Worm (Caenorhabditis elegans) whole organism, early embryonic: ENCODE results near the gene sfxn-1.4.

ENCODE experiments used
- B0310.2 ChIP-seq: sonication (generic microtip); optimal IDR thresholded peaks from 2 replicates; lab custom pipeline; 2016; ENCODE audit warnings: mild to moderate bottlenecking, missing genetic modification characterization, missing compliant biosample characterization
- F13C5.2 ChIP-seq: sonication (generic microtip); optimal IDR thresholded peaks from 2 replicates; lab custom pipeline; 2017; ENCODE audit warnings: mild to moderate bottlenecking, missing genetic modification characterization, inconsistent platforms, missing compliant biosample characterization
- aly-1 ChIP-seq: sonication (generic microtip); optimal IDR thresholded peaks from 2 replicates; lab custom pipeline; 2016; ENCODE audit warnings: missing genetic modification characterization, missing compliant biosample characterization
- ama-1 ChIP-seq: fragments of 150-350 bp; optimal IDR thresholded peaks from 2 replicates; lab custom pipeline; 2014
- ceh-13 ChIP-seq: fragments of 200-800 bp; sonication (Bioruptor generic); optimal IDR thresholded peaks from 2 replicates; lab custom pipeline; 2018; ENCODE audit warnings: mild to moderate bottlenecking, missing genetic modification characterization, missing compliant biosample characterization
- ceh-36 ChIP-seq: sonication (generic microtip); optimal IDR thresholded peaks from 2 replicates; lab custom pipeline; 2016; ENCODE audit warnings: missing genetic modification characterization, inconsistent platforms, missing compliant biosample characterization
- ets-7 ChIP-seq: sonication (generic microtip); optimal IDR thresholded peaks from 2 replicates; lab custom pipeline; 2016; ENCODE audit warnings: missing genotype, missing genetic modification characterization, missing compliant biosample characterization
- flt-1 ChIP-seq: fragments of 200-800 bp; sonication (Bioruptor generic); IDR thresholded peaks from 2 replicates; pipeline ENCODE4 v1.3.6; 2022; ENCODE audit warnings: missing genetic modification characterization, missing compliant biosample characterization
- hmbx-1 ChIP-seq: sonication (generic microtip); optimal IDR thresholded peaks from 2 replicates; lab custom pipeline; 2016; ENCODE audit warnings: mild to moderate bottlenecking, missing genetic modification characterization, missing compliant biosample characterization
- hmg-4 ChIP-seq: fragments of 200-800 bp; sonication (Bioruptor generic); optimal IDR thresholded peaks from 2 replicates; lab custom pipeline; 2018; ENCODE audit warnings: mild to moderate bottlenecking, missing genetic modification characterization, missing compliant biosample characterization
- hnd-1 ChIP-seq: sonication (generic microtip); optimal IDR thresholded peaks from 2 replicates; lab custom pipeline; 2016; ENCODE audit warnings: missing genetic modification characterization, missing compliant biosample characterization
- pes-1 ChIP-seq: fragments of 200-800 bp; sonication (Bioruptor generic); IDR thresholded peaks from 2 replicates; pipeline ENCODE4 v1.3.6; 2022; ENCODE audit warnings: missing genetic modification reagents, missing genetic modification characterization, missing compliant biosample characterization
- scrt-1 ChIP-seq: fragments of 200-800 bp; sonication (Bioruptor generic); IDR thresholded peaks from 2 replicates; pipeline ENCODE4 v1.3.6; 2022; ENCODE audit warnings: missing genetic modification characterization, missing compliant biosample characterization
- sea-1 ChIP-seq: fragments of 200-800 bp; sonication (Bioruptor generic); conservative IDR thresholded peaks from 2 replicates; pipeline ENCODE4 v1.3.6; 2022; ENCODE audit warnings: missing genetic modification characterization, missing compliant biosample characterization
- tbx-11 ChIP-seq: fragments of 200-800 bp; sonication (Bioruptor generic); IDR thresholded peaks from 2 replicates; pipeline ENCODE4 v1.3.6; 2022; ENCODE audit warnings: missing genetic modification characterization, missing compliant biosample characterization
- tbx-37 ChIP-seq: fragments of 200-800 bp; sonication (Bioruptor generic); conservative IDR thresholded peaks from 2 replicates; pipeline ENCODE4 v1.3.6; 2022; ENCODE audit warnings: missing genetic modification reagents, missing genetic modification characterization, missing compliant biosample characterization
- tra-4 ChIP-seq: sonication (generic microtip); optimal IDR thresholded peaks from 2 replicates; lab custom pipeline; 2017; ENCODE audit warnings: missing genetic modification characterization, missing compliant biosample characterization

Gene sfxn-1.4

DNA sequence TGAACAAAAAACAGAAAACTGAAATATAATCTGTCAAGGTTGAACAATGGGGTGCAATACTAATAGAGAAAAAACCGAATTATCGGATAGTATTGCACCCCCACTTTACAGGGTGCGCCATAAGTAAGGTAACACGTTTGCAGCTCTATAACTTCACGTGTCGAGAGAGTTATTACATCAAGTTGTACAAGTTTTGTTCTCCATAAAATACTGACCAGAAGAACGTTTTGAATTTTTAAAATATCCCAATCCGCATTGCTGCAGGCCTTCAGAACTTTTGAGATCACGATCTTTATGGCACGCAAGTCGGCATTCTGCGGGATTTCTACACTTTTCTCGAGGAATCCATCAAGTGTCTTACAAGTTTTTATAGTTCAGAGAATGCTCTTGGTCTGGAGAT, 43.2 kb downstream of the sfxn-1.4 start:
- no peak for TF ChIP-seq tra-4 (tag; lab: Kevin White, UChicago)
- no peak for TF ChIP-seq hnd-1 (tag; lab: Kevin White, UChicago)
- TF ChIP-seq hmg-4 (GFP tag; lab: Kevin White, UChicago): no peak
- TF ChIP-seq pes-1 (GFP tag; lab: Robert Waterston, UW): no peak
- no peak for TF ChIP-seq tbx-11
- TF ChIP-seq flt-1 (GFP tag; lab: Robert Waterston, UW): no peak
- no peak for TF ChIP-seq tbx-37 (GFP tag; lab: Robert Waterston, UW)
- TF ChIP-seq ama-1 (lab: Kevin White, UChicago): no peak
- TF ChIP-seq B0310.2 (tag; lab: Kevin White, UChicago): no peak

DNA sequence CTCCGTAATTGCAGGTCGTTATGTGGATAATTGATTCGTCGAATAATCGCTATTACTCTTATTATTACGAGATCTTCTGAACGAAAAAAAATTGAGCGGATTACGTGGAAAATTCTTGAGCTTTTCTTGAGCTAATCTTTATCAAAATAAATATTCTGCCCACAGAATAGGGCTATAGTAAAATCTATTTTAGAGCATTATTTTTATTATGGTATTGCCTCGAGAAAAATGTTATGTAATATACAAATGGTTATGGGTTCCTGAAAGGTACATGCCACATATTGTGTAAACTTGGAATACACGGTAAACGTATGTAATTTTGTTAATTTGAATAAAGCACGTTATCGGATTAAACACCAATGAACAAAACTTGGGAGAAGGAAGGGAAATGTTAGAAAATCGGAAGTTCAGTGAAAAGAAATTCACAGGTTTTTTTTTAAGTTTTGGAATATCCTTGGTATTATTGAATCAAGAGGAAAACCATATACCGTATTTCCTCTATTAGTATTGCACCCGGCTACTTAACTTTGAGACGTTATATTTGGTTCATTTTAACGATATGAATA, 43.8 kb downstream of the sfxn-1.4 start:
- TF ChIP-seq hmbx-1 (tag; lab: Kevin White, UChicago): no peak
- no peak for TF ChIP-seq hmg-4 (GFP tag; lab: Kevin White, UChicago)
- TF ChIP-seq hnd-1 (tag; lab: Kevin White, UChicago): no peak
- peak; percentile 1 for TF ChIP-seq B0310.2 (tag; lab: Kevin White, UChicago)
- TF ChIP-seq tbx-37 (GFP tag; lab: Robert Waterston, UW): peak; percentile 27; the same call in 1 of the 2 replicates
- TF ChIP-seq ceh-36 (tag; lab: Kevin White, UChicago): peak; percentile 23

DNA sequence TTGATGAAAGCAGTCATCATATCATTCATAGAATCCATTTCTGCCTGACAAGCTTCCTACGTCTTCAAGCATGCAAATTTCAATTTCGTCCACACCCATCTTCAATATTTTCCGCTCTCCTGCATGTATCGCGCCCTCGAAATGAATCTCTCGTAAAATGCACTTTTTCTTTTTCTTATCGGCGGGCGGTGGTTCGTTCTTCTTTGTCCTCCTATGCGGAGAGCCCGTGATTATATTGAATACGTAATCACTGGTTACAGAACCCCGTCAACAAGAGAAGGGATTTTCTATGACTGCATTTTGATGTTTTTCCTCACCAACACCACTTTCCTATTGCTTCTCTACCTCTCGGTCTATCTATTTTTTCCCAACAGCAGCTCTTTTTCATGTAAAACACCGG, 44.4 kb downstream of the sfxn-1.4 start:
- TF ChIP-seq tra-4 (tag; lab: Kevin White, UChicago) (no peak), ceh-13 (GFP tag; lab: Kevin White, UChicago) (no peak), sea-1 (peak; percentile 39; the same call in 1 of the 2 replicates), flt-1 (GFP tag; lab: Robert Waterston, UW) (no peak), hmg-4 (GFP tag; lab: Kevin White, UChicago) (peak; percentile 56), ama-1 (lab: Kevin White, UChicago) (peak; percentile 51)

DNA sequence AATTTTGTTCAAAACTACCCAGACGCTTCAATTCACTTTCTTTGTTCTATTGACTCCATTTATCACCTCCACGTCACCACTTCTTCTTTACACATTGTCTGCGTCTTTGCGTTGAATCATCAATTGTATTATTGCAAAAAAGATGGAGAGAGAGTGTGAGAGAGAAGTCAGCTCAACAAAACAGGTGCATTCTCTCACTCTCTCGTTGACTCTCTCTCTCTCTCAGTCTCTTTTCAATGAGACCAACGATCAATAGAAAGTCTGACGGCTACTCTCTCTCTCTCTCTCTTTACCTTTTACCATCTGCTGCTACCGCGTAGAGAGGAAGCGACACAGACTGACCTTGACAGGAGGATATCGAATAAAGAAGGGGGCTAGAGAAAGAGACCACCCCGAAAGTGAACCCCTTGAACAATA, 45.3 kb downstream of the sfxn-1.4 start:
- TF ChIP-seq pes-1 (GFP tag; lab: Robert Waterston, UW): no peak
- no peak for TF ChIP-seq B0310.2 (tag; lab: Kevin White, UChicago)
- TF ChIP-seq hmg-4 (GFP tag; lab: Kevin White, UChicago): peak; percentile 74
- no peak for TF ChIP-seq tra-4 (tag; lab: Kevin White, UChicago)
- TF ChIP-seq ama-1 (lab: Kevin White, UChicago): peak; percentile 90
- TF ChIP-seq flt-1 (GFP tag; lab: Robert Waterston, UW): 0 out of 2 replicates have a peak, but pooled peaks have one; percentile 10
- no peak for TF ChIP-seq aly-1 (tag; lab: Kevin White, UChicago)
- no peak for TF ChIP-seq tbx-11
- TF ChIP-seq F13C5.2: peak; percentile 37
- peak; percentile 35 for TF ChIP-seq ceh-36 (tag; lab: Kevin White, UChicago)
- no peak for TF ChIP-seq hmbx-1 (tag; lab: Kevin White, UChicago)
- TF ChIP-seq hnd-1 (tag; lab: Kevin White, UChicago): no peak
- TF ChIP-seq ets-7 (tag; lab: Kevin White, UChicago): peak; percentile 7
- no peak for TF ChIP-seq sea-1
- TF ChIP-seq ceh-13 (GFP tag; lab: Kevin White, UChicago): no peak
- TF ChIP-seq scrt-1 (GFP tag; lab: Robert Waterston, UW): 0 out of 2 replicates have a peak, but pooled peaks have one; percentile 40
- TF ChIP-seq tbx-37 (GFP tag; lab: Robert Waterston, UW): no peak

DNA sequence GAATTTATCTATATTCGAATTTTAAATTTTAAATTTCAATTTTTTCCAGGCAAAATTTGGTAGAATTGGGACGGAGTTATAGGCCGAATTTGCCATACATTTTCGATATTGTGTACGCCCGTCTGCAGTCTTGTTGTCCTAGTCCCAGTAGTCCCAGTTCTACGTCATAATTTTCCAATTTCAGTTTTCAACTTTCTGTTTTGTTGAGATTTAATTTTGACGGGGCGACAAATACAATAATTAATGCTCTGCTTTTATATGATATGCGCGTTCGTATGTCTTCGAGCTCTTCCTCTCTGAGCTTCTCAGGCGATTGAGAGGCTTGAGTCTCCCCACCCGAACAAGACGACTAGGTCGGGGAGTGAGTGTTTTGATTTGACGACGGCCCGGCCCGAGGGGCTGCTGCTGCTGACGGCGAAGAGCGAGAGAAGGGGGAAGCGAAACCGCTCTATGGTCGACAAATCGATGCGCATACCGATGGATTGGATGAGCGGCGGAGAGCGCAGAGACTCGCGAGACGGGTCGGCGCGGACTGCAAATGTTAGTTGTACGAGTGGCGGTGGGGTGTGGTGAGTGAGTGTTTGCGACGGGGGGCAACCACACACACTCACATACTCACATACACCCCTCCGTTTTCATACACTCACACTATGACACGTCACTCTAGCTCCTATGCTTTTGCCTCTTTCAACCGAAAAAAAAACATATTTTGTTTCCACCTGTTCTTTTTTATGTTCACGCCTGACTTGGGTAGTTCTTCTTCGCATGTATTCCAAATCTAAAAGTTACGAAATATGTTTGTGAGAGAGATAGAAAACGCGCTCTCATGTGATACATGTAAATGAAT, 46.1 kb downstream of the sfxn-1.4 start:
- TF ChIP-seq B0310.2 (tag; lab: Kevin White, UChicago) (no peak), ceh-36 (tag; lab: Kevin White, UChicago) (no peak), aly-1 (tag; lab: Kevin White, UChicago) (peak; percentile 61), ceh-13 (GFP tag; lab: Kevin White, UChicago) (peak; percentile 39), hmg-4 (GFP tag; lab: Kevin White, UChicago) (peak; percentile 92), flt-1 (GFP tag; lab: Robert Waterston, UW) (peak; percentile 57), ama-1 (lab: Kevin White, UChicago) (peak; percentile 60), ets-7 (tag; lab: Kevin White, UChicago) (peak; percentile 37), tbx-37 (GFP tag; lab: Robert Waterston, UW) (no peak), hmbx-1 (tag; lab: Kevin White, UChicago) (no peak), hnd-1 (tag; lab: Kevin White, UChicago) (peak; percentile 15), F13C5.2 (peak; percentile 83), tra-4 (tag; lab: Kevin White, UChicago) (peak; percentile 8), sea-1 (peak; percentile 70), scrt-1 (GFP tag; lab: Robert Waterston, UW) (peak; percentile 58; the same call in 1 of the 2 replicates), pes-1 (GFP tag; lab: Robert Waterston, UW) (no peak; the same call in 1 of the 2 replicates), tbx-11 (peak; percentile 55; the same call in 1 of the 2 replicates)

DNA sequence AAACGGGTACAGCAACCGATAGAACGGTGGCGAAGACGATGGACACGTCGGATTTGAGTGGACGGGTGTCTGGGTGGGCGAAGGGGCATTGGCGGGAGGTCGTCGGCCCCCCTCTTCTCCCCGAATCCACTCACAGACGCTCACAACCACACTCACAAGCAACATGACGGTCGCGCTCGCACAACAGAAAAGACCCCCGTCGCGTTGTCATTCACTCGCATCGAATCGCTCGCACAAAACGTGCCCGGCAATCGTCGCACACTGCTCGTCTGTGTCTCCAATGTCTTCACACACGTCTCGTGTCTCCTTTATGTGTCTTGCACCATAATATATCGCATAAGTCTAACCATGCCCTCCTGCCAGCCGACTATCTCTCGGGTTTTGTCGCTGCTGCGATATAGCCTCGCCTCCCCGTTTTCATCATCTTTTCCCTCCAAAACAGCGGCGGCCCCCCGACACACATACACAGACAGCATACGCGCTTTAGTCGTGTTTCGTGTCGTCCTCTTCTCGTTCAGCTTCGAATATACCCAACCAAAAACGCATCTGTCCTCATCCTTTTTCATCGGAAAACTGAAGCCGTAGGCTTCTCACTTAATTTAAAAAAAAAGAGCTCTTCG, 46.9 kb downstream of the sfxn-1.4 start:
- TF ChIP-seq tra-4 (tag; lab: Kevin White, UChicago) (no peak), ama-1 (lab: Kevin White, UChicago) (no peak), F13C5.2 (peak; percentile 23), flt-1 (GFP tag; lab: Robert Waterston, UW) (peak; percentile 4; the same call in 1 of the 2 replicates), scrt-1 (GFP tag; lab: Robert Waterston, UW) (0 out of 2 replicates have a peak, but pooled peaks have one; percentile 50), aly-1 (tag; lab: Kevin White, UChicago) (no peak), pes-1 (GFP tag; lab: Robert Waterston, UW) (no peak), ceh-36 (tag; lab: Kevin White, UChicago) (peak; percentile 2), hnd-1 (tag; lab: Kevin White, UChicago) (no peak), B0310.2 (tag; lab: Kevin White, UChicago) (peak; percentile 66), ets-7 (tag; lab: Kevin White, UChicago) (peak; percentile 36), sea-1 (0 out of 2 replicates have a peak, but pooled peaks have one; percentile 13), hmg-4 (GFP tag; lab: Kevin White, UChicago) (peak; percentile 90), hmbx-1 (tag; lab: Kevin White, UChicago) (no peak), tbx-11 (no peak), ceh-13 (GFP tag; lab: Kevin White, UChicago) (no peak)
